Worm (Caenorhabditis elegans) whole organism, young adult: ENCODE measurements around the gene Y53C12A.6.

Source experiments
- B0035.1 ChIP-seq: sonication (generic microtip); optimal IDR thresholded peaks from 2 replicates; lab custom pipeline; 2016; ENCODE audit warnings: missing genetic modification characterization, mild to moderate bottlenecking, missing compliant biosample characterization, missing genotype, missing genetic modification reagents
- B0336.3 ChIP-seq: fragments of 200-800 bp; sonication (Bioruptor generic); IDR thresholded peaks from 2 replicates; pipeline ENCODE4 v1.3.6; 2022; ENCODE audit warnings: missing genetic modification characterization, missing compliant biosample characterization
- C06A6.2 ChIP-seq: fragments of 200-800 bp; sonication (Bioruptor generic); conservative IDR thresholded peaks from 2 replicates; pipeline ENCODE4 v1.3.6; 2022; ENCODE audit warnings: missing genetic modification characterization, missing compliant biosample characterization
- D2030.7 ChIP-seq: fragments of 200-800 bp; sonication (Bioruptor generic); IDR thresholded peaks from 2 replicates; pipeline ENCODE4 v1.3.6; 2022; ENCODE audit warnings: missing genetic modification reagents, missing genetic modification characterization, missing compliant biosample characterization
- F10E7.11 ChIP-seq: sonication (generic microtip); optimal IDR thresholded peaks from 2 replicates; lab custom pipeline; 2017; ENCODE audit warnings: mild to moderate bottlenecking, missing genetic modification characterization, moderate library complexity, missing compliant biosample characterization
- F22D6.2 ChIP-seq: sonication (generic microtip); optimal IDR thresholded peaks from 2 replicates; lab custom pipeline; 2016; ENCODE audit warnings: mild to moderate bottlenecking, missing genetic modification characterization, missing compliant biosample characterization
- F23B12.7 ChIP-seq: sonication (generic microtip); optimal IDR thresholded peaks from 2 replicates; lab custom pipeline; 2017; ENCODE audit warnings: missing genetic modification characterization, mild to moderate bottlenecking, missing compliant biosample characterization, antibody characterized with exemption, moderate library complexity; ENCODE audit not compliant: insufficient read depth
- F37B4.10 ChIP-seq: fragments of 200-800 bp; sonication (Bioruptor generic); IDR thresholded peaks from 2 replicates; pipeline ENCODE4 v1.3.6; 2022; ENCODE audit warnings: missing genetic modification characterization, missing compliant biosample characterization
- F52B5.7 ChIP-seq: sonication (generic microtip); optimal IDR thresholded peaks from 2 replicates; lab custom pipeline; 2016; ENCODE audit warnings: mild to moderate bottlenecking, missing genetic modification characterization, missing compliant biosample characterization
- F57A8.1 ChIP-seq: fragments of 200-800 bp; sonication (Bioruptor generic); optimal IDR thresholded peaks from 2 replicates; lab custom pipeline; 2018; ENCODE audit warnings: mild to moderate bottlenecking, missing genetic modification characterization, moderate library complexity, missing compliant biosample characterization
- F57C9.4 ChIP-seq: sonication (generic microtip); optimal IDR thresholded peaks from 2 replicates; lab custom pipeline; 2017; ENCODE audit warnings: mild to moderate bottlenecking, missing genetic modification characterization, missing compliant biosample characterization
- K11D2.4 ChIP-seq: fragments of 200-800 bp; sonication (Bioruptor generic); IDR thresholded peaks from 2 replicates; pipeline ENCODE4 v1.3.6; 2022; ENCODE audit warnings: missing genetic modification reagents, missing genetic modification characterization, missing compliant biosample characterization
- T07F8.4 ChIP-seq: sonication (generic microtip); optimal IDR thresholded peaks from 2 replicates; lab custom pipeline; 2016; ENCODE audit warnings: mild to moderate bottlenecking, missing genetic modification characterization, moderate library complexity, missing compliant biosample characterization
- Y53G8AR.9 ChIP-seq: fragments of 200-800 bp; sonication (Bioruptor generic); conservative IDR thresholded peaks from 2 replicates; pipeline ENCODE4 v1.3.6; 2022; ENCODE audit warnings: missing genetic modification reagents, missing genetic modification characterization, missing compliant biosample characterization
- Y56A3A.18 ChIP-seq: fragments of 200-800 bp; sonication (Bioruptor generic); IDR thresholded peaks from 2 replicates; pipeline ENCODE4 v1.3.6; 2022; ENCODE audit warnings: missing genetic modification reagents, missing genetic modification characterization, missing compliant biosample characterization
- aptf-3 ChIP-seq: fragments of 200-800 bp; sonication (Bioruptor generic); IDR thresholded peaks from 2 replicates; pipeline ENCODE4 v1.3.6; 2022; ENCODE audit warnings: missing genetic modification characterization, missing compliant biosample characterization
- ceh-79 ChIP-seq: sonication (generic microtip); optimal IDR thresholded peaks from 2 replicates; lab custom pipeline; 2017; ENCODE audit warnings: mild to moderate bottlenecking, missing genetic modification characterization, missing compliant biosample characterization
- chd-7 ChIP-seq: sonication (generic microtip); optimal IDR thresholded peaks from 2 replicates; lab custom pipeline; 2016; ENCODE audit warnings: mild to moderate bottlenecking, missing genetic modification characterization, moderate library complexity, missing compliant biosample characterization
- die-1 ChIP-seq: sonication (generic microtip); optimal IDR thresholded peaks from 2 replicates; lab custom pipeline; 2016; ENCODE audit warnings: missing genotype, mild to moderate bottlenecking, missing genetic modification characterization, missing compliant biosample characterization
- dpl-1 ChIP-seq: fragments of 150-350 bp; optimal IDR thresholded peaks from 2 replicates; lab custom pipeline; 2014; ENCODE audit warnings: missing biosample characterization, missing genetic modification reagents, missing genetic modification characterization
- egl-18 ChIP-seq: fragments of 200-800 bp; sonication (Bioruptor generic); IDR thresholded peaks from 2 replicates; pipeline ENCODE4 v1.3.6; 2022; ENCODE audit warnings: missing genetic modification reagents, missing genetic modification characterization, missing compliant biosample characterization
- fkh-3 ChIP-seq: sonication (generic microtip); optimal IDR thresholded peaks from 2 replicates; lab custom pipeline; 2016; ENCODE audit warnings: mild to moderate bottlenecking, missing genetic modification characterization, missing compliant biosample characterization
- gei-17 ChIP-seq: fragments of 200-800 bp; sonication (Bioruptor generic); optimal IDR thresholded peaks from 2 replicates; lab custom pipeline; 2018; ENCODE audit warnings: mild to moderate bottlenecking, missing genetic modification characterization, missing compliant biosample characterization
- hlh-26 ChIP-seq: fragments of 200-800 bp; sonication (Bioruptor generic); conservative IDR thresholded peaks from 2 replicates; pipeline ENCODE4 v1.3.6; 2022; ENCODE audit warnings: missing genetic modification reagents, missing genetic modification characterization, missing compliant biosample characterization
- hmg-1.2 ChIP-seq: fragments of 200-800 bp; sonication (Bioruptor generic); IDR thresholded peaks from 2 replicates; pipeline ENCODE4 v1.3.6; 2022; ENCODE audit warnings: missing genetic modification reagents, missing genetic modification characterization, missing compliant biosample characterization
- hrde-1 ChIP-seq: sonication (generic microtip); optimal IDR thresholded peaks from 2 replicates; lab custom pipeline; 2016; ENCODE audit warnings: missing genetic modification characterization, mild to moderate bottlenecking, missing compliant biosample characterization, moderate library complexity, missing genotype, missing genetic modification reagents, borderline replicate concordance
- let-607 ChIP-seq, 2 experiments: fragments of 200-800 bp in 1 of 2; sonication (Bioruptor generic) in 1 of 2; sonication (generic microtip) in 1 of 2; optimal IDR thresholded peaks; 2 replicates each; lab custom pipeline; 2016 to 2018; ENCODE audit warnings: mild to moderate bottlenecking in 2 of 2, missing compliant biosample characterization in 2 of 2, missing genetic modification characterization in 2 of 2, moderate library complexity in 2 of 2, missing genotype in 1 of 2
- lin-26 ChIP-seq: fragments of 200-800 bp; sonication (Bioruptor generic); IDR thresholded peaks from 2 replicates; pipeline ENCODE4 v1.3.6; 2022; ENCODE audit warnings: missing genetic modification reagents, missing genetic modification characterization, missing compliant biosample characterization
- lin-35 ChIP-seq, 3 experiments: fragments of 150-350 bp in 2 of 3; sonication (generic microtip) in 1 of 3; optimal IDR thresholded peaks; 2 replicates each; lab custom pipeline; 2014 to 2018; ENCODE audit warnings: missing biosample characterization in 3 of 3, missing genetic modification characterization in 3 of 3, missing genetic modification reagents in 3 of 3
- lin-54 ChIP-seq: fragments of 200-800 bp; sonication (Bioruptor generic); optimal IDR thresholded peaks from 2 replicates; lab custom pipeline; 2018; ENCODE audit warnings: mild to moderate bottlenecking, missing genetic modification characterization, missing compliant biosample characterization
- lir-1 ChIP-seq: fragments of 200-800 bp; sonication (Bioruptor generic); conservative IDR thresholded peaks from 2 replicates; pipeline ENCODE4 v1.3.6; 2022; ENCODE audit warnings: missing genetic modification reagents, missing genetic modification characterization, missing compliant biosample characterization
- lsl-1 ChIP-seq: fragments of 200-800 bp; sonication (Bioruptor generic); optimal IDR thresholded peaks from 2 replicates; lab custom pipeline; 2018; ENCODE audit warnings: mild to moderate bottlenecking, missing genetic modification characterization, moderate library complexity, missing compliant biosample characterization
- madf-6 ChIP-seq: fragments of 200-800 bp; sonication (Bioruptor generic); IDR thresholded peaks from 2 replicates; pipeline ENCODE4 v1.3.6; 2022; ENCODE audit warnings: missing genetic modification reagents, missing genetic modification characterization, missing compliant biosample characterization
- mes-4 ChIP-seq: sonication (generic microtip); optimal IDR thresholded peaks from 2 replicates; lab custom pipeline; 2016; ENCODE audit warnings: missing genotype, missing genetic modification characterization, missing compliant biosample characterization
- nfya-2 ChIP-seq: fragments of 200-800 bp; sonication (Bioruptor generic); IDR thresholded peaks from 2 replicates; pipeline ENCODE4 v1.3.6; 2022; ENCODE audit warnings: missing genetic modification reagents, missing genetic modification characterization, missing compliant biosample characterization
- pha-4 ChIP-seq: fragments of 150-350 bp; sonication (generic microtip); optimal IDR thresholded peaks from 2 replicates; lab custom pipeline; 2014; ENCODE audit warnings: missing biosample characterization, missing genetic modification reagents, missing genetic modification characterization
- rec-8 ChIP-seq, 2 experiments: sonication (generic microtip); optimal IDR thresholded peaks; 2 replicates each; lab custom pipeline; 2016; ENCODE audit warnings: mild to moderate bottlenecking in 2 of 2, missing genetic modification characterization in 2 of 2, missing genetic modification reagents in 2 of 2, missing genotype in 2 of 2, missing biosample characterization in 1 of 2, missing compliant biosample characterization in 1 of 2, moderate library complexity in 1 of 2
- repo-1 ChIP-seq: sonication (generic microtip); optimal IDR thresholded peaks from 2 replicates; lab custom pipeline; 2017; ENCODE audit warnings: mild to moderate bottlenecking, missing genetic modification characterization, missing compliant biosample characterization
- sdz-38 ChIP-seq: sonication (generic microtip); optimal IDR thresholded peaks from 2 replicates; lab custom pipeline; 2016; ENCODE audit warnings: missing genotype, missing genetic modification characterization, missing compliant biosample characterization
- sea-2 ChIP-seq: fragments of 200-800 bp; sonication (Bioruptor generic); IDR thresholded peaks from 2 replicates; pipeline ENCODE4 v1.3.6; 2022; ENCODE audit warnings: missing genetic modification characterization, missing compliant biosample characterization
- snpc-1.1 ChIP-seq: sonication (generic microtip); optimal IDR thresholded peaks from 2 replicates; lab custom pipeline; 2017; ENCODE audit warnings: missing genetic modification characterization, mild to moderate bottlenecking, missing compliant biosample characterization, antibody characterized with exemption, moderate library complexity, missing genotype, missing genetic modification reagents; ENCODE audit not compliant: insufficient read depth
- snpc-3.4 ChIP-seq: sonication (generic microtip); optimal IDR thresholded peaks from 2 replicates; lab custom pipeline; 2017; ENCODE audit warnings: missing genetic modification characterization, mild to moderate bottlenecking, missing compliant biosample characterization, antibody characterized with exemption, moderate library complexity, missing genotype, missing genetic modification reagents
- somi-1 ChIP-seq: fragments of 200-800 bp; sonication (Bioruptor generic); optimal IDR thresholded peaks from 2 replicates; lab custom pipeline; 2018; ENCODE audit warnings: mild to moderate bottlenecking, missing genetic modification characterization, missing compliant biosample characterization
- tbp1 ChIP-seq: fragments of 200-800 bp; sonication (Bioruptor generic); optimal IDR thresholded peaks from 2 replicates; lab custom pipeline; 2018; ENCODE audit warnings: mild to moderate bottlenecking, missing genetic modification characterization, missing compliant biosample characterization
- tlf-1 ChIP-seq: fragments of 200-800 bp; sonication (Bioruptor generic); optimal IDR thresholded peaks from 2 replicates; lab custom pipeline; 2018; ENCODE audit warnings: mild to moderate bottlenecking, missing genetic modification characterization, missing compliant biosample characterization
- ztf-22 ChIP-seq: fragments of 200-800 bp; sonication (Bioruptor generic); optimal IDR thresholded peaks from 2 replicates; lab custom pipeline; 2018; ENCODE audit warnings: mild to moderate bottlenecking, missing genetic modification characterization, moderate library complexity, missing compliant biosample characterization
- ztf-25 ChIP-seq: fragments of 200-800 bp; sonication (Bioruptor generic); IDR thresholded peaks from 2 replicates; pipeline ENCODE4 v1.3.6; 2022; ENCODE audit warnings: missing genetic modification reagents, missing genetic modification characterization, missing compliant biosample characterization
- ztf-28 ChIP-seq: fragments of 200-800 bp; sonication (Bioruptor generic); IDR thresholded peaks from 2 replicates; pipeline ENCODE4 v1.3.6; 2022; ENCODE audit warnings: missing genetic modification reagents, missing genetic modification characterization, missing compliant biosample characterization

Y53C12A.6 gene

DNA sequence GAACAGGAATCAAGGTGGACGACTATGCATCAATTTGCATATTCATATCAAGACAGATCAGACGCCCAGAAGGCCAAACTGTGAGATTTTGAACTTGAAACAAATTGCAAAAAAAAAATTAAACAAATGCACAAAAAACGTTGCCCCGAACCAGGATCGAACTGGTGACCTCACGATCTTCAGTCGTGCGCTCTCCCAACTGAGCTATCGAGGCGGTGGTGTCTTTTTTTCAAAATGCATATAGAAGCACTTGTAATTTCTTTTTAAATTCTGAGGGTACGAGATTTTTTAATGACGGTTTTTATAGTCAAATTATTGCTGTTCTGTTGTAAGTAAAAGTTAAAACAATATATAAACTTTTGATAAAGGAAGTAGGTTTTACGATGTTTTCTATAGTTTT is 4.7 kb downstream of the Y53C12A.6 start (continued):
- TF ChIP-seq F57C9.4 (tag; lab: Kevin White, UChicago) (no peak), F10E7.11 (tag; lab: Kevin White, UChicago) (no peak), Y53G8AR.9 (no peak), tlf-1 (no peak), T07F8.4 (tag; lab: Kevin White, UChicago) (no peak), snpc-1.1 (no peak), tbp1 (peak; percentile 95), let-607 (tag; optimal IDR thresholded peaks at IDR 0.05; lab: Kevin White, UChicago) (no peak), Y56A3A.18 (no peak), chd-7 (no peak), lin-26 (peak; percentile 74), dpl-1 (peak; percentile 13), pha-4 (tag; lab: Kevin White, UChicago) (no peak), lsl-1 (GFP tag; lab: Kevin White, UChicago) (peak; percentile 23), madf-6 (GFP tag; lab: Robert Waterston, UW) (peak; percentile 35; the same call in 1 of the 2 replicates), gei-17 (GFP tag; lab: Kevin White, UChicago) (no peak), ceh-79 (tag; lab: Kevin White, UChicago) (no peak), fkh-3 (tag; lab: Kevin White, UChicago) (no peak), F37B4.10 (GFP tag; lab: Robert Waterston, UW) (no peak), hrde-1 (tag; lab: Kevin White, UChicago) (no peak), mes-4 (no peak), hmg-1.2 (peak; percentile 41; the same call in 1 of the 2 replicates), C06A6.2 (GFP tag; lab: Robert Waterston, UW) (no peak), egl-18 (GFP tag; lab: Robert Waterston, UW) (no peak), ztf-25 (GFP tag; lab: Robert Waterston, UW) (peak; percentile 71; the same call in 1 of the 2 replicates), die-1 (tag; lab: Kevin White, UChicago) (peak; percentile 58), F22D6.2 (no peak), aptf-3 (GFP tag; lab: Robert Waterston, UW) (no peak), hlh-26 (GFP tag; lab: Robert Waterston, UW) (no peak), snpc-3.4 (peak; percentile 55), lir-1 (no peak), lin-54 (GFP tag; lab: Kevin White, UChicago) (peak; percentile 11), nfya-2 (no peak), F52B5.7 (no peak), D2030.7 (peak; percentile 59), K11D2.4 (no peak), B0336.3 (no peak), ztf-22 (GFP tag; lab: Kevin White, UChicago) (no peak), somi-1 (GFP tag; lab: Kevin White, UChicago) (no peak), lin-35 (GFP tag; optimal IDR thresholded peaks at IDR 0.05; lab: Kevin White, UChicago) (no peak), sea-2 (GFP tag; lab: Robert Waterston, UW) (no peak), sdz-38 (no peak), B0035.1 (tag; lab: Kevin White, UChicago) (no peak), F23B12.7 (peak; percentile 71), F57A8.1 (GFP tag; lab: Kevin White, UChicago) (no peak), ztf-28 (GFP tag; lab: Robert Waterston, UW) (0 out of 2 replicates have a peak, but pooled peaks have one; percentile 25), rec-8 (tag; optimal IDR thresholded peaks at IDR 0.05; lab: Kevin White, UChicago) (peak in 1 of 2 experiments; percentile 39), repo-1 (tag; lab: Kevin White, UChicago) (no peak)
